Worm (Caenorhabditis elegans) whole organism, midembryonic: Measurements from ENCODE around the gene ZK54.3.

Experiments
- T22C8.4 ChIP-seq: fragments of 200-800 bp; sonication (Bioruptor generic); IDR thresholded peaks from 2 replicates; pipeline ENCODE4 v1.3.6; 2022; ENCODE audit warnings: missing genetic modification characterization, missing compliant biosample characterization
- cog-1 ChIP-seq: sonication (generic microtip); optimal IDR thresholded peaks from 2 replicates; lab custom pipeline; 2016; ENCODE audit warnings: missing genetic modification characterization, missing compliant biosample characterization
- flt-1 ChIP-seq: fragments of 200-800 bp; sonication (Bioruptor generic); IDR thresholded peaks from 2 replicates; pipeline ENCODE4 v1.3.6; 2022; ENCODE audit warnings: missing genetic modification characterization, missing compliant biosample characterization
- klf-2 ChIP-seq: fragments of 200-800 bp; sonication (Bioruptor generic); conservative IDR thresholded peaks from 2 replicates; pipeline ENCODE4 v1.3.6; 2022; ENCODE audit warnings: missing genetic modification reagents, missing genetic modification characterization, missing compliant biosample characterization
- tab-1 ChIP-seq: fragments of 200-800 bp; sonication (Bioruptor generic); IDR thresholded peaks from 2 replicates; pipeline ENCODE4 v1.3.6; 2022; ENCODE audit warnings: missing genetic modification characterization, missing compliant biosample characterization

DNA sequence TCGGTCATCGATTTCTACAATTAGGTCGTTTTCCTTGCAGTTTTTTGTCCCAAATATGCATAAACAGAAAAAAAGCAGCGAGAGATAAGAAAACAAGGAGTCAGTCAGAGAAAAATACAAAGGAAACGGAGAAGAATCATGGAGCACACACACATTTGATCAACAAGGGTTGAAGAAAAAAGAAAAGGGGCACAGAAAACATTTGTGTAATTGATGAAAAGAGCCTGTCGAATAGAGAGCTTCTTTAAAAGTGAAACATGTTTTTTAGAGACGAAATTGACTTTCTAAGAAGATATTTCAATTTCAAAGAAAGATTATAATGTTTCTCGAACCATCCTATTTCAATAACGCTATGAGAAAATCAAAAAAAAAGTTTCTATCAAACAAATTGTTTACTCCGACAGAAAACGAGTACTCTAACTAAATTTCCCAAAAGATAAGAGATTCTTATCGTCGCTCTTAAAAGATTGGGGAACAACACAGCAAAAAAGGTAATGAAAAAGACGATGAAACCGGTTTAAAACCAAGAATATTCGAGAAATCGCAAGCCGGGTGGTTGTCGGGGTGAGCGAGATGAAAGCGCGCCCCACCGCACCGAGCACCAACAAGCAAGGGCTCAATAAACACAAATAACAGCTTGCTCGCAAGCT lies 7.8 kb upstream of the ZK54.3 start, which contains the start of gene tps-1:
- TF ChIP-seq flt-1 (GFP tag; lab: Robert Waterston, UW) (no peak), T22C8.4 (no peak), cog-1 (tag; lab: Kevin White, UChicago) (no peak), tab-1 (GFP tag; lab: Robert Waterston, UW) (no peak), klf-2 (GFP tag; lab: Robert Waterston, UW) (no peak)
